Fruit fly (Drosophila melanogaster) S2 (cell line): Measurements from ENCODE around the gene Gr64d.

ENCODE experiments used
- CG8478 ChIP-seq: fragments of >200 bp; optimal IDR thresholded peaks from 2 replicates; lab custom pipeline; 2018
- CTCF ChIP-seq, 2 experiments: fragments of >200 bp; optimal IDR thresholded peaks; 2 replicates each; lab custom pipeline; 2018

DNA sequence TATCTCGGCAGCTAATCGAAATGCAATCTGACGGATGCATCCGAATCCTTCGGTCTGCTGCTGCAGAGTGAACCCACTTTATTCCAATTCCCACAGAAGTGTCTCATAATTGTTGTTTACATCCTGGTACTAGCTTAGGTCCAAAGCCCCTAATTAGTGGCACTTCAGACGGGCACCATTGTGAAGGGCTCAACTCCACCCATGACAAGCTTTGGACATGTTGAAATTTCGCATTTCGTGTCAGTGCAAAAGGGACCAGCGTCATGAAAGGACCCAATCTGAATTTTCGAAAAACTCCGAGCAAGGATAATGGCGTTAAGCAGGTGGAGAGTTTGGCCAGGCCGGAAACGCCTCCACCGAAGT lies 5.4 kb upstream of the Gr64d start, which contains the start of gene Gr64a:
- TF ChIP-seq CG8478 (no peak), CTCF (optimal IDR thresholded peaks at IDR 0.05; lab: Kevin White, UChicago) (no peak)
